Fruit fly (Drosophila melanogaster) whole organism, adult: Measurements from ENCODE around the gene Nckx30C.
A peak's percentile ranks its signal among the peaks of the same experiment; 100 is the strongest.

Experiments
- CG11617 ChIP-seq: fragments of 200-800 bp; sonication (Bioruptor generic); optimal IDR thresholded peaks from 2 replicates; lab custom pipeline; 2017; ENCODE audit warnings: mild to moderate bottlenecking, missing biosample characterization, missing genetic modification reagents, missing genetic modification characterization
- CG12768 ChIP-seq: fragments of 200-800 bp; sonication (Bioruptor generic); optimal IDR thresholded peaks from 2 replicates; lab custom pipeline; 2017; ENCODE audit warnings: missing biosample characterization, missing genetic modification characterization, mild to moderate bottlenecking, moderate library complexity, missing genetic modification reagents
- CG14711 ChIP-seq: fragments of 200-800 bp; sonication (Bioruptor generic); optimal IDR thresholded peaks from 2 replicates; lab custom pipeline; 2018; ENCODE audit warnings: missing biosample characterization, mild to moderate bottlenecking, missing genetic modification characterization, moderate library complexity
- CG1620 ChIP-seq: fragments of 200-800 bp; sonication (Bioruptor generic); optimal IDR thresholded peaks from 2 replicates; lab custom pipeline; 2016; ENCODE audit warnings: missing biosample characterization, missing genetic modification characterization
- CG33017 ChIP-seq: fragments of 200-800 bp; sonication (Bioruptor generic); optimal IDR thresholded peaks from 2 replicates; lab custom pipeline; 2018; ENCODE audit warnings: missing biosample characterization, mild to moderate bottlenecking, missing genetic modification characterization, moderate library complexity
- CG5204 ChIP-seq: fragments of 200-800 bp; sonication (Bioruptor generic); optimal IDR thresholded peaks from 2 replicates; lab custom pipeline; 2016; ENCODE audit warnings: missing biosample characterization, missing genetic modification characterization
- CG7045 ChIP-seq: fragments of 200-800 bp; sonication (Bioruptor generic); optimal IDR thresholded peaks from 2 replicates; lab custom pipeline; 2017; ENCODE audit warnings: missing biosample characterization, mild to moderate bottlenecking, missing genetic modification characterization
- CG7101 ChIP-seq: fragments of 200-800 bp; sonication (Bioruptor generic); optimal IDR thresholded peaks from 2 replicates; lab custom pipeline; 2018; ENCODE audit warnings: missing biosample characterization, mild to moderate bottlenecking, missing genetic modification characterization, moderate library complexity
- Clk ChIP-seq: fragments of 200-800 bp; sonication (Bioruptor generic); optimal IDR thresholded peaks from 2 replicates; lab custom pipeline; 2017; ENCODE audit warnings: missing biosample characterization, missing genetic modification characterization
- Crg-1 ChIP-seq: fragments of 200-800 bp; sonication (Bioruptor generic); optimal IDR thresholded peaks from 2 replicates; lab custom pipeline; 2016; ENCODE audit warnings: missing biosample characterization, missing genetic modification characterization
- Hr96 ChIP-seq: fragments of 200-800 bp; sonication (Bioruptor generic); optimal IDR thresholded peaks from 2 replicates; lab custom pipeline; 2016; ENCODE audit warnings: missing biosample characterization, missing genetic modification characterization
- Mnt ChIP-seq: fragments of 200-800 bp; sonication (Bioruptor generic); optimal IDR thresholded peaks from 2 replicates; lab custom pipeline; 2016; ENCODE audit warnings: missing biosample characterization, mild to moderate bottlenecking, missing genetic modification characterization
- bab1 ChIP-seq: fragments of 200-800 bp; sonication (Bioruptor generic); optimal IDR thresholded peaks from 3 replicates; lab custom pipeline; 2019; ENCODE audit warnings: missing biosample characterization, mild to moderate bottlenecking, missing genetic modification characterization, moderate library complexity
- cic ChIP-seq: fragments of 200-800 bp; sonication (Bioruptor generic); optimal IDR thresholded peaks from 2 replicates; lab custom pipeline; 2017; ENCODE audit warnings: missing biosample characterization, mild to moderate bottlenecking, missing genetic modification characterization, moderate library complexity
- cnc ChIP-seq, 2 experiments: fragments of >200 bp; optimal IDR thresholded peaks; 2 replicates each; lab custom pipeline; 2017
- kay ChIP-seq: fragments of 200-800 bp; sonication (Bioruptor generic); peaks from one replicate; lab custom pipeline; 2016; ENCODE audit warnings: missing biosample characterization, missing genetic modification characterization, borderline replicate concordance
- ovo ChIP-seq: fragments of 200-800 bp; sonication (Bioruptor generic); optimal IDR thresholded peaks from 2 replicates; lab custom pipeline; 2016; ENCODE audit warnings: missing biosample characterization, missing genetic modification characterization
- pad ChIP-seq: fragments of 200-800 bp; sonication (Bioruptor generic); optimal IDR thresholded peaks from 3 replicates; lab custom pipeline; 2017; ENCODE audit warnings: missing biosample characterization, missing genetic modification characterization, mild to moderate bottlenecking, moderate library complexity, missing genetic modification reagents
- tj ChIP-seq: fragments of 200-800 bp; sonication (Bioruptor generic); optimal IDR thresholded peaks from 3 replicates; lab custom pipeline; 2017; ENCODE audit warnings: missing biosample characterization, mild to moderate bottlenecking, missing genetic modification characterization, moderate library complexity
- toe ChIP-seq: fragments of 200-800 bp; sonication (Bioruptor generic); optimal IDR thresholded peaks from 2 replicates; lab custom pipeline; 2016; ENCODE audit warnings: missing biosample characterization, missing genetic modification characterization

Nckx30C gene

DNA sequence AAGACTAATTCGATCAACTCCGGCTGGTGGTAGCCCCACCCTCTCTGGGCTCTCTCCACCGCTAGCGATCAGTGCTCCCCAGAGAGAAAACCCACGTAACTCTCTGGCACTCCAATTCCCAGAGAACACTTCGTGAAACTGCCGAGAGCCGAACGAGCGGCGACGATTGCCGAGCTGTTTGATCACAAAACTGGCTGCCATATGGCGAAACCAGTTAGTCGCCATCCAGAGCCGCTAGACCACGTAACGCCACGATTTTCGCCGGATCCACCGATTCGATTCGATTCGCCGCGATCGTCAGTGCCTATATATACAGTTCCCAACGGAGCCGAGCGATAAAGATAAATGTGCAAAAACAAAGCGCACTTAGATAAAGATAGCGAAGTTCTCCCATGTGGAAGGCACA, 35.9 kb upstream of the Nckx30C start, which contains the start of gene IP3K1:
TSS of gene IP3K1 (plus strand) at position 209 of the 406 bp plus-strand sequence.
- TF ChIP-seq CG7045 (GFP tag; lab: Kevin White, UChicago) (no peak), tj (GFP tag; lab: Kevin White, UChicago) (peak; percentile 75), Crg-1 (GFP tag; lab: Kevin White, UChicago) (peak; percentile 4), pad (GFP tag; lab: Kevin White, UChicago) (peak; percentile 80), toe (GFP tag; lab: Kevin White, UChicago) (peak; percentile 38), Mnt (GFP tag; lab: Kevin White, UChicago) (peak; percentile 90), CG7101 (tag; lab: Kevin White, UChicago) (peak; percentile 57), cic (peak; percentile 95), CG12768 (GFP tag; lab: Kevin White, UChicago) (peak; percentile 84), Clk (GFP tag; lab: Kevin White, UChicago) (peak; percentile 8), kay (GFP tag; lab: Kevin White, UChicago) (no peak), CG11617 (GFP tag; lab: Kevin White, UChicago) (peak; percentile 51), CG14711 (tag; lab: Kevin White, UChicago) (no peak), ovo (GFP tag; lab: Kevin White, UChicago) (peak; percentile 79), CG5204 (GFP tag; lab: Kevin White, UChicago) (no peak), CG1620 (peak; percentile 41), cnc (optimal IDR thresholded peaks at IDR 0.05; lab: Kevin White, UChicago) (no peak), CG33017 (tag; lab: Kevin White, UChicago) (peak; percentile 43), Hr96 (GFP tag; lab: Kevin White, UChicago) (peak; percentile 70), bab1 (GFP tag; lab: Kevin White, UChicago) (peak; percentile 83)

DNA sequence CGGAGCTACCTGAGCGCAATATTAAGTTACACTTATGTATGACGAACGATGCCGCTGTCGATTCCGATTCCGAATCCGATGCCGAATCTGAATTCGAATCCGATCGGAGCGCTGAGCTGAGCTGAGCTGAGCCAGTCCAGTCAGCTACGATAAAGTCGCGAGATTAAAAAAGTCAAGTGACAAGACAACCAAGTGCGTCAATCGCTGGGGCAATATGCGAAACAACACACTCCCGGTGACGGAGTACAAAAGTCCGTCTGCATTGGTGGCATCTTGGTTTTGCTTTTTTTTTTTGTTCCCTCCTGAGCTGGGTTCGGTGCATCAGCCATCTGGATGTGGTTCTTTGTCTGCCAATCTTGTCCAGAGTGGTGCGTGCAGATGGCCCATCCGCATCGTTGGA, 33.5 kb upstream of the Nckx30C start:
- TF ChIP-seq tj (GFP tag; lab: Kevin White, UChicago) (peak; percentile 3), CG14711 (tag; lab: Kevin White, UChicago) (no peak)

- TF ChIP-seq ovo (GFP tag; lab: Kevin White, UChicago) (no peak), bab1 (GFP tag; lab: Kevin White, UChicago) (no peak), Crg-1 (GFP tag; lab: Kevin White, UChicago) (no peak), CG12768 (GFP tag; lab: Kevin White, UChicago) (peak; percentile 17), pad (GFP tag; lab: Kevin White, UChicago) (no peak), CG33017 (tag; lab: Kevin White, UChicago) (peak; percentile 69), cnc (optimal IDR thresholded peaks at IDR 0.05; lab: Kevin White, UChicago) (no peak), CG14711 (tag; lab: Kevin White, UChicago) (no peak), CG11617 (GFP tag; lab: Kevin White, UChicago) (peak; percentile 29), CG7101 (tag; lab: Kevin White, UChicago) (peak; percentile 59), kay (GFP tag; lab: Kevin White, UChicago) (peak; percentile 63), CG7045 (GFP tag; lab: Kevin White, UChicago) (peak; percentile 51), Mnt (GFP tag; lab: Kevin White, UChicago) (no peak), CG5204 (GFP tag; lab: Kevin White, UChicago) (peak; percentile 42), CG1620 (no peak), Clk (GFP tag; lab: Kevin White, UChicago) (no peak), cic (peak; percentile 41), tj (GFP tag; lab: Kevin White, UChicago) (no peak), toe (GFP tag; lab: Kevin White, UChicago) (no peak), Hr96 (GFP tag; lab: Kevin White, UChicago) (no peak)
Observed at dm6 chr2L:9779147-9779546, 32.9 kb upstream of the Nckx30C start.

dm6 chr2L:9778416-9778815, 32.1 kb upstream of the Nckx30C start:
- TF ChIP-seq cic, result no peak

dm6 chr2L:9777927-9778326, 31.6 kb upstream of the Nckx30C start:
- TF ChIP-seq kay (GFP tag; lab: Kevin White, UChicago), result no peak
- TF ChIP-seq Mnt (GFP tag; lab: Kevin White, UChicago), result no peak
- no peak for TF ChIP-seq pad (GFP tag; lab: Kevin White, UChicago)
- TF ChIP-seq CG11617 (GFP tag; lab: Kevin White, UChicago), result no peak
- TF ChIP-seq cnc (optimal IDR thresholded peaks at IDR 0.05; lab: Kevin White, UChicago), result no peak
- TF ChIP-seq bab1 (GFP tag; lab: Kevin White, UChicago), result no peak
- no peak for TF ChIP-seq CG1620
- no peak for TF ChIP-seq CG7045 (GFP tag; lab: Kevin White, UChicago)
- TF ChIP-seq Clk (GFP tag; lab: Kevin White, UChicago), result no peak

dm6 chr2L:9774980-9775628, 28.8 kb upstream of the Nckx30C start, which contains the start of the genes ppk11 and ppk16:
TSS of gene ppk11 (minus strand) at chr2L:9775030.
TSS of gene ppk16 (minus strand) at chr2L:9775030.
- TF ChIP-seq CG7101 (tag; lab: Kevin White, UChicago) (peak; percentile 25), tj (GFP tag; lab: Kevin White, UChicago) (no peak), Hr96 (GFP tag; lab: Kevin White, UChicago) (no peak), cnc (optimal IDR thresholded peaks at IDR 0.05; lab: Kevin White, UChicago) (no peak), Clk (GFP tag; lab: Kevin White, UChicago) (no peak), CG12768 (GFP tag; lab: Kevin White, UChicago) (no peak), CG1620 (no peak), ovo (GFP tag; lab: Kevin White, UChicago) (peak; percentile 2), CG11617 (GFP tag; lab: Kevin White, UChicago) (peak; percentile 16), pad (GFP tag; lab: Kevin White, UChicago) (no peak), CG5204 (GFP tag; lab: Kevin White, UChicago) (no peak), CG7045 (GFP tag; lab: Kevin White, UChicago) (no peak), toe (GFP tag; lab: Kevin White, UChicago) (no peak), Mnt (GFP tag; lab: Kevin White, UChicago) (peak; percentile 10), Crg-1 (GFP tag; lab: Kevin White, UChicago) (peak; percentile 10), bab1 (GFP tag; lab: Kevin White, UChicago) (no peak), CG14711 (tag; lab: Kevin White, UChicago) (peak; percentile 16), cic (no peak), kay (GFP tag; lab: Kevin White, UChicago) (peak; percentile 35)
